Worm (Caenorhabditis elegans): ENCODE results near the gene F54F7.14.

- no peak for TF ChIP-seq nhr-11 (tag; optimal IDR thresholded peaks at IDR 0.05)
- no peak for TF ChIP-seq fkh-10 (GFP tag; optimal IDR thresholded peaks at IDR 0.05)
- TF ChIP-seq ref-2 (tag; optimal IDR thresholded peaks at IDR 0.05): no peak
- no peak for TF ChIP-seq elt-2 (tag; optimal IDR thresholded peaks at IDR 0.05)
- TF ChIP-seq ama-1 (optimal IDR thresholded peaks at IDR 0.05): no peak
- TF ChIP-seq ceh-48 (tag; optimal IDR thresholded peaks at IDR 0.05): no peak
- TF ChIP-seq pha-4 (tag; optimal IDR thresholded peaks at IDR 0.05): no peak
- no peak for TF ChIP-seq unc-55 (GFP tag; optimal IDR thresholded peaks at IDR 0.05)
- TF ChIP-seq pat-9 (tag; optimal IDR thresholded peaks at IDR 0.05): no peak
- TF ChIP-seq ztf-16 (tag; optimal IDR thresholded peaks at IDR 0.05): no peak
- TF ChIP-seq ets-4 (tag; optimal IDR thresholded peaks at IDR 0.05): no peak
- TF ChIP-seq C38D4.7 (GFP tag; optimal IDR thresholded peaks at IDR 0.05): no peak
- TF ChIP-seq ceh-31 (tag; optimal IDR thresholded peaks at IDR 0.05): no peak
- TF ChIP-seq nhr-232 (tag; optimal IDR thresholded peaks at IDR 0.05): no peak
Observed at ce11 chrX:11863307-11863706, 12.6 kb downstream of the F54F7.14 start, which contains the start of gene F54F7.10.
